Fruit fly (Drosophila melanogaster) whole organism, embryonic: Measurements from ENCODE around the gene Hand.
A peak's percentile ranks its signal among the peaks of the same experiment; 100 is the strongest.

Experiments
- CG10431 ChIP-seq: fragments of 200-800 bp; sonication (Bioruptor generic); optimal IDR thresholded peaks from 3 replicates; lab custom pipeline; 2018; ENCODE audit warnings: missing biosample characterization, mild to moderate bottlenecking, missing genetic modification characterization
- CG10543 ChIP-seq: fragments of 200-800 bp; sonication (Bioruptor generic); optimal IDR thresholded peaks from 3 replicates; lab custom pipeline; 2017; ENCODE audit warnings: missing biosample characterization, mild to moderate bottlenecking, missing genetic modification characterization, moderate library complexity
- CG13424 ChIP-seq: fragments of 200-800 bp; sonication (Bioruptor generic); optimal IDR thresholded peaks from 2 replicates; lab custom pipeline; 2019; ENCODE audit warnings: missing biosample characterization, mild to moderate bottlenecking, missing genetic modification characterization, moderate library complexity
- CG14860 ChIP-seq: fragments of 200-800 bp; sonication (Bioruptor generic); IDR thresholded peaks from 3 replicates; pipeline ENCODE4 v1.3.6; 2022; ENCODE audit warnings: missing biosample characterization, missing genetic modification characterization; ENCODE audit not compliant: partially characterized antibody
- CG16813 ChIP-seq: fragments of 200-800 bp; sonication (Bioruptor generic); IDR thresholded peaks from 3 replicates; pipeline ENCODE4 v1.3.6; 2022; ENCODE audit warnings: missing biosample characterization, missing genetic modification characterization; ENCODE audit not compliant: partially characterized antibody
- CG2116 ChIP-seq: fragments of 200-800 bp; sonication (Bioruptor generic); optimal IDR thresholded peaks from 3 replicates; lab custom pipeline; 2018; ENCODE audit warnings: missing biosample characterization, mild to moderate bottlenecking, missing genetic modification characterization
- CG2129 ChIP-seq: fragments of 200-800 bp; sonication (Bioruptor generic); IDR thresholded peaks from 2 replicates; pipeline ENCODE4 v1.3.6; 2022; ENCODE audit warnings: missing biosample characterization, missing genetic modification characterization; ENCODE audit not compliant: partially characterized antibody
- CG2712 ChIP-seq: fragments of 200-800 bp; optimal IDR thresholded peaks from 3 replicates; lab custom pipeline; 2019; ENCODE audit warnings: missing biosample characterization, mild to moderate bottlenecking, missing genetic modification characterization, moderate library complexity
- CG34224 ChIP-seq: fragments of 200-800 bp; sonication (Bioruptor generic); IDR thresholded peaks from 3 replicates; pipeline ENCODE4 v1.3.6; 2022; ENCODE audit warnings: missing biosample characterization, missing genetic modification characterization; ENCODE audit not compliant: partially characterized antibody
- CG3995 ChIP-seq: fragments of 200-800 bp; sonication (Bioruptor generic); optimal IDR thresholded peaks from 3 replicates; lab custom pipeline; 2016; ENCODE audit warnings: missing biosample characterization, missing genetic modification characterization
- CG4730 ChIP-seq: fragments of 200-800 bp; sonication (Bioruptor generic); IDR thresholded peaks from 2 replicates; pipeline ENCODE4 v1.3.6; 2022; ENCODE audit warnings: missing biosample characterization, missing genetic modification characterization
- CG4854 ChIP-seq: fragments of 200-800 bp; sonication (Bioruptor generic); optimal IDR thresholded peaks from 2 replicates; lab custom pipeline; 2016; ENCODE audit warnings: missing biosample characterization, missing genetic modification characterization, inconsistent platforms
- CG6791 ChIP-seq: fragments of 200-800 bp; sonication (Bioruptor generic); IDR thresholded peaks from 3 replicates; pipeline ENCODE4 v1.3.6; 2022; ENCODE audit warnings: missing biosample characterization, missing genetic modification characterization; ENCODE audit not compliant: partially characterized antibody
- CG6854 ChIP-seq: fragments of 200-800 bp; sonication (Bioruptor generic); optimal IDR thresholded peaks from 3 replicates; lab custom pipeline; 2017; ENCODE audit warnings: missing biosample characterization, mild to moderate bottlenecking, missing genetic modification characterization
- CG7963 ChIP-seq: fragments of 200-800 bp; sonication (Bioruptor generic); IDR thresholded peaks from 3 replicates; pipeline ENCODE4 v1.3.6; 2022; ENCODE audit warnings: missing biosample characterization, missing genetic modification characterization; ENCODE audit not compliant: partially characterized antibody
- CG8281 ChIP-seq: fragments of 200-800 bp; sonication (Bioruptor generic); optimal IDR thresholded peaks from 2 replicates; lab custom pipeline; 2018; ENCODE audit warnings: missing biosample characterization, mild to moderate bottlenecking, missing genetic modification characterization, moderate library complexity
- CG8290 ChIP-seq, 3 experiments: fragments of 200-800 bp; sonication (Bioruptor generic); optimal IDR thresholded peaks; 2 replicates each; lab custom pipeline; 2016 to 2019; ENCODE audit warnings: missing biosample characterization in 3 of 3, missing genetic modification characterization in 3 of 3, mild to moderate bottlenecking in 2 of 3, moderate library complexity in 1 of 3
- CG9817 ChIP-seq: fragments of 200-800 bp; sonication (Bioruptor generic); optimal IDR thresholded peaks from 2 replicates; lab custom pipeline; 2018; ENCODE audit warnings: missing biosample characterization, mild to moderate bottlenecking, missing genetic modification characterization, moderate library complexity
- Dip3 ChIP-seq: fragments of 200-800 bp; sonication (Bioruptor generic); optimal IDR thresholded peaks from 3 replicates; lab custom pipeline; 2016; ENCODE audit warnings: missing biosample characterization, missing genetic modification characterization
- Dll ChIP-seq: fragments of 200-800 bp; sonication (Bioruptor generic); IDR thresholded peaks from 4 replicates; pipeline ENCODE4 v1.3.6; 2022; ENCODE audit warnings: missing biosample characterization, missing genetic modification characterization; ENCODE audit not compliant: partially characterized antibody
- Dref ChIP-seq: fragments of 200-800 bp; sonication (Bioruptor generic); IDR thresholded peaks from 2 replicates; pipeline ENCODE4 v1.3.6; 2022; ENCODE audit warnings: missing biosample characterization, missing genetic modification characterization
- Ets65A ChIP-seq: fragments of 200-800 bp; sonication (Bioruptor generic); peaks from one replicate; lab custom pipeline; 2016; ENCODE audit warnings: missing biosample characterization, missing genetic modification characterization
- Ets97D ChIP-seq: fragments of 200-800 bp; sonication (Bioruptor generic); optimal IDR thresholded peaks from 3 replicates; lab custom pipeline; 2016; ENCODE audit warnings: missing biosample characterization, missing genetic modification characterization
- HLH54F ChIP-seq: fragments of 200-800 bp; sonication (Bioruptor generic); optimal IDR thresholded peaks from 3 replicates; lab custom pipeline; 2016; ENCODE audit warnings: missing biosample characterization, missing genetic modification characterization
- NC2α ChIP-seq: fragments of 200-800 bp; sonication (Bioruptor generic); optimal IDR thresholded peaks from 2 replicates; lab custom pipeline; 2016; ENCODE audit warnings: missing biosample characterization, missing genetic modification characterization
- Side ChIP-seq: fragments of 200-800 bp; sonication (Bioruptor generic); optimal IDR thresholded peaks from 2 replicates; lab custom pipeline; 2016; ENCODE audit warnings: missing biosample characterization, missing genetic modification characterization
- TFAM ChIP-seq: fragments of 200-800 bp; sonication (Bioruptor generic); optimal IDR thresholded peaks from 2 replicates; lab custom pipeline; 2017; ENCODE audit warnings: missing biosample characterization, missing genetic modification characterization, inconsistent platforms
- Taf1 ChIP-seq: fragments of 200-800 bp; sonication (Bioruptor generic); IDR thresholded peaks from 2 replicates; pipeline ENCODE4 v1.3.6; 2022; ENCODE audit warnings: missing biosample characterization, missing genetic modification characterization
- chinmo ChIP-seq: fragments of 200-800 bp; sonication (Bioruptor generic); IDR thresholded peaks from 4 replicates; pipeline ENCODE4 v1.3.6; 2022; ENCODE audit warnings: missing biosample characterization, missing genetic modification characterization; ENCODE audit not compliant: partially characterized antibody
- dan ChIP-seq: fragments of 200-800 bp; sonication (Bioruptor generic); IDR thresholded peaks from 2 replicates; pipeline ENCODE4 v1.3.6; 2022; ENCODE audit warnings: missing biosample characterization, missing genetic modification characterization
- dati ChIP-seq: fragments of 200-800 bp; sonication (Bioruptor generic); IDR thresholded peaks from 2 replicates; pipeline ENCODE4 v1.3.6; 2022; ENCODE audit warnings: missing biosample characterization, missing genetic modification characterization
- dmrt11E ChIP-seq: fragments of 200-800 bp; sonication (Bioruptor generic); optimal IDR thresholded peaks from 3 replicates; lab custom pipeline; 2018; ENCODE audit warnings: missing biosample characterization, mild to moderate bottlenecking, missing genetic modification characterization, moderate library complexity
- ewg ChIP-seq: fragments of 200-800 bp; sonication (Bioruptor generic); optimal IDR thresholded peaks from 3 replicates; lab custom pipeline; 2017; ENCODE audit warnings: mild to moderate bottlenecking, missing biosample characterization, missing genetic modification reagents, missing genetic modification characterization
- fd3F ChIP-seq: fragments of 200-800 bp; sonication (Bioruptor generic); optimal IDR thresholded peaks from 2 replicates; lab custom pipeline; 2018; ENCODE audit warnings: missing biosample characterization, mild to moderate bottlenecking, missing genetic modification characterization, moderate library complexity
- hbn ChIP-seq: fragments of 200-800 bp; sonication (Bioruptor generic); IDR thresholded peaks from 2 replicates; pipeline ENCODE4 v1.3.6; 2022; ENCODE audit warnings: missing biosample characterization, missing genetic modification characterization; ENCODE audit not compliant: partially characterized antibody
- jigr1 ChIP-seq: fragments of 200-800 bp; sonication (Bioruptor generic); IDR thresholded peaks from 3 replicates; pipeline ENCODE4 v1.3.6; 2022; ENCODE audit warnings: missing biosample characterization, missing genetic modification characterization
- lmd ChIP-seq: fragments of 200-800 bp; sonication (Bioruptor generic); IDR thresholded peaks from 2 replicates; pipeline ENCODE4 v1.3.6; 2022; ENCODE audit warnings: missing biosample characterization, missing genetic modification characterization
- lov ChIP-seq, 2 experiments: fragments of 200-800 bp in 1 of 2; fragments of >200 bp in 1 of 2; sonication (Bioruptor generic) in 1 of 2; IDR thresholded peaks in 1 of 2; optimal IDR thresholded peaks in 1 of 2; 2 replicates in 1 of 2; 3 replicates in 1 of 2; pipeline versions ENCODE4 v1.3.6 to Lab custom; 2017 to 2022; ENCODE audit warnings: missing biosample characterization in 1 of 2, missing genetic modification characterization in 1 of 2
- mld ChIP-seq: fragments of 200-800 bp; sonication (Bioruptor generic); IDR thresholded peaks from 3 replicates; pipeline ENCODE4 v1.3.6; 2022; ENCODE audit warnings: missing biosample characterization, missing genetic modification characterization; ENCODE audit not compliant: partially characterized antibody
- nmo ChIP-seq: fragments of 200-800 bp; sonication (Bioruptor generic); optimal IDR thresholded peaks from 2 replicates; lab custom pipeline; 2018; ENCODE audit warnings: missing biosample characterization, mild to moderate bottlenecking, missing genetic modification characterization, moderate library complexity
- oc ChIP-seq: fragments of 200-800 bp; sonication (Bioruptor generic); optimal IDR thresholded peaks from 2 replicates; lab custom pipeline; 2018; ENCODE audit warnings: missing biosample characterization, mild to moderate bottlenecking, missing genetic modification characterization, moderate library complexity
- onecut ChIP-seq: fragments of 200-800 bp; sonication (Bioruptor generic); IDR thresholded peaks from 2 replicates; pipeline ENCODE4 v1.3.6; 2022; ENCODE audit warnings: missing biosample characterization, missing genetic modification characterization
- otp ChIP-seq: fragments of 200-800 bp; sonication (Bioruptor generic); IDR thresholded peaks from 3 replicates; pipeline ENCODE4, ENCODE4 v1.3.6; 2022; ENCODE audit warnings: missing biosample characterization, missing genetic modification characterization
- rib ChIP-seq: fragments of 200-800 bp; sonication (Bioruptor generic); IDR thresholded peaks from 2 replicates; pipeline ENCODE4 v1.3.6; 2022; ENCODE audit warnings: missing biosample characterization, missing genetic modification characterization
- scrt ChIP-seq: fragments of 200-800 bp; sonication (Bioruptor generic); optimal IDR thresholded peaks from 2 replicates; lab custom pipeline; 2018; ENCODE audit warnings: missing biosample characterization, mild to moderate bottlenecking, missing genetic modification characterization, moderate library complexity
- stwl ChIP-seq: fragments of 200-800 bp; sonication (Bioruptor generic); optimal IDR thresholded peaks from 3 replicates; lab custom pipeline; 2018; ENCODE audit warnings: missing biosample characterization, mild to moderate bottlenecking, missing genetic modification characterization, moderate library complexity
- unpg ChIP-seq: fragments of 200-800 bp; sonication (Bioruptor generic); optimal IDR thresholded peaks from 3 replicates; lab custom pipeline; 2018; ENCODE audit warnings: missing biosample characterization, mild to moderate bottlenecking, missing genetic modification characterization, moderate library complexity
- zf30C ChIP-seq: fragments of 200-800 bp; sonication (Bioruptor generic); optimal IDR thresholded peaks from 3 replicates; lab custom pipeline; 2018; ENCODE audit warnings: missing biosample characterization, mild to moderate bottlenecking, missing genetic modification characterization
- zfh1 ChIP-seq: fragments of 200-800 bp; sonication (Bioruptor generic); IDR thresholded peaks from 3 replicates; pipeline ENCODE4 v1.3.6; 2022; ENCODE audit warnings: missing biosample characterization, missing genetic modification characterization

The Hand gene

DNA sequence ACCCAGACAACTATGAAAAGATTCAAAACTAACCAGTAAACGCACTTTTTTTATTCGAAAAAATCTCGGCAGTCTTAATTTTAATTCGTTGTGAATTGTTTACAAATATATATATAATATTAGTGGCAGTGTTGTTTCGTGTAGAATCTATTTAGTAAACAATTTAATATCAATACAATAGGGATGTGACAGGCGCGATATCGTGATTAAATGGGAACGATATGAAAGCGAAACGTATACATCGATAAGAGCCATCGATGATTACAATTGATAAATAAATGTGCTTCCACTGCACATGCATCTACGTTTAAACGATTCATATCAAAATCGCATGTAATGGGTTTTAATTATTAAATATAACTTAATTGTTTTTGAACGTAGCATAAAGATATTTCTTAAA is 17.8 kb downstream of the Hand start (continued):
- TF ChIP-seq stwl (tag; lab: Kevin White, UChicago) (peak; percentile 59), Ets97D (GFP tag; lab: Kevin White, UChicago) (no peak), CG8290 (GFP tag; optimal IDR thresholded peaks at IDR 0.05; lab: Kevin White, UChicago) (peak; percentile 2), CG8290 (tag; optimal IDR thresholded peaks at IDR 0.05; lab: Kevin White, UChicago) (no peak), CG10431 (GFP tag; lab: Kevin White, UChicago) (no peak), zf30C (GFP tag; lab: Kevin White, UChicago) (no peak), otp (GFP tag; lab: Robert Waterston, UW) (no peak), zfh1 (GFP tag; lab: Robert Waterston, UW) (0 out of 3 replicates have a peak, but pooled peaks have one; percentile 12), lmd (GFP tag; lab: Robert Waterston, UW) (no peak), Dref (GFP tag; lab: Robert Waterston, UW) (peak; percentile 95), fd3F (GFP tag; lab: Kevin White, UChicago) (no peak), dati (GFP tag; lab: Robert Waterston, UW) (no peak), CG6854 (GFP tag; lab: Kevin White, UChicago) (no peak), Dip3 (GFP tag; lab: Kevin White, UChicago) (no peak), nmo (peak; percentile 16), dan (GFP tag; lab: Robert Waterston, UW) (no peak), onecut (GFP tag; lab: Robert Waterston, UW) (no peak), HLH54F (GFP tag; lab: Kevin White, UChicago) (no peak), ewg (GFP tag; lab: Kevin White, UChicago) (no peak), CG2116 (GFP tag; lab: Kevin White, UChicago) (peak; percentile 42), mld (peak; percentile 90), chinmo (GFP tag; lab: Robert Waterston, UW) (peak; percentile 81; the same call in 1 of the 4 replicates), unpg (no peak), CG4854 (no peak), TFAM (no peak), dmrt11E (no peak), hbn (peak; percentile 61; the same call in 1 of the 2 replicates), lov (optimal IDR thresholded peaks at IDR 0.05; lab: Kevin White, UChicago) (no peak), lov (GFP tag; IDR thresholded peaks at IDR 0.05; lab: Robert Waterston, UW) (no peak), CG3995 (GFP tag; lab: Kevin White, UChicago) (peak; percentile 90), CG4730 (no peak), CG2712 (tag; lab: Kevin White, UChicago) (peak; percentile 32), CG14860 (peak; percentile 85), Side (GFP tag; lab: Kevin White, UChicago) (no peak), Taf1 (no peak), CG2129 (GFP tag; lab: Robert Waterston, UW) (peak; percentile 64; the same call in 1 of the 2 replicates), CG6791 (GFP tag; lab: Robert Waterston, UW) (peak; percentile 92), rib (GFP tag; lab: Robert Waterston, UW) (no peak), CG9817 (tag; lab: Kevin White, UChicago) (no peak), NC2α (GFP tag; lab: Kevin White, UChicago) (no peak), Dll (GFP tag; lab: Robert Waterston, UW) (peak; percentile 81), oc (tag; lab: Kevin White, UChicago) (no peak), CG16813 (GFP tag; lab: Robert Waterston, UW) (peak; percentile 90), CG34224 (GFP tag; lab: Robert Waterston, UW) (peak; percentile 86), CG7963 (GFP tag; lab: Robert Waterston, UW) (peak; percentile 84), Ets65A (GFP tag; lab: Kevin White, UChicago) (no peak), CG13424 (tag; lab: Kevin White, UChicago) (peak; percentile 7), scrt (GFP tag; lab: Kevin White, UChicago) (no peak), jigr1 (GFP tag; lab: Robert Waterston, UW) (no peak), CG10543 (GFP tag; lab: Kevin White, UChicago) (no peak), CG8281 (tag; lab: Kevin White, UChicago) (no peak)
